Worm (Caenorhabditis elegans) whole organism, mixed stage, embryonic: ENCODE results near the gene K08D8.5.

Experiments
- blmp-1 ChIP-seq: fragments of 150-350 bp; optimal IDR thresholded peaks from 2 replicates; lab custom pipeline; 2014; ENCODE audit warnings: missing biosample characterization, missing genetic modification characterization
- elt-1 ChIP-seq: sonication (generic microtip); optimal IDR thresholded peaks from 2 replicates; lab custom pipeline; 2017; ENCODE audit warnings: missing genetic modification characterization, mild to moderate bottlenecking, missing compliant biosample characterization, antibody characterized with exemption, moderate library complexity, borderline replicate concordance; ENCODE audit not compliant: insufficient read depth
- lsy-2 ChIP-seq: fragments of 150-350 bp; optimal IDR thresholded peaks from 2 replicates; lab custom pipeline; 2014; ENCODE audit warnings: missing biosample characterization, missing genetic modification characterization
- nhr-237 ChIP-seq: fragments of 150-350 bp; optimal IDR thresholded peaks from 2 replicates; lab custom pipeline; 2014; ENCODE audit warnings: missing biosample characterization, missing genetic modification characterization
- pha-4 ChIP-seq: fragments of 150-350 bp; optimal IDR thresholded peaks from 2 replicates; lab custom pipeline; 2018; ENCODE audit warnings: missing biosample characterization, missing genetic modification reagents, missing genetic modification characterization

DNA sequence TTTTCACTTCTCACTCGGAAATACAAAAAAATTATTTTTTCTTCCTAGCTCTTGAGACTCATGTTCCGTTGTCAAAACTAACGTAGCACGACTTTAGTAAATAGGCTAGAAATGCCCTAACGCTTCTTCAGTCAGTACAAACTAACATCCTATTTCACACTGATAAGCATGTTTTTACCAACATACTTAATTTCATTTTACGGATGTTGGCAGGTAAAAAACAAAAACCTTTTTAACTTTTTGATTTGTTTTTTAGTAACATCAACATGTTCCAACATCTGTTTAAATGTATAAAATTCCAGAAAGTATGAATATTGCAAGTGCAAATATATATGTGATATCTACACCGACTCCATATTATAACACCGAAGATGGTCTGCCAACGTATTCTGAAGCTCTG lies 11.7 kb downstream of the K08D8.5 start, which contains the start of gene K08D8.10:
- TF ChIP-seq nhr-237 (tag; lab: Kevin White, UChicago): no peak
- no peak for TF ChIP-seq blmp-1
- no peak for TF ChIP-seq pha-4
- TF ChIP-seq lsy-2 (tag; lab: Kevin White, UChicago): no peak
- no peak for TF ChIP-seq elt-1 (tag; lab: Kevin White, UChicago)
